Fruit fly (Drosophila melanogaster): ENCODE measurements around the gene Eogt.

Eogt gene

dm6 chr2L:2373818-2374746, 6.8 kb upstream of the Eogt start, which contains the start of the genes CG3609 and CG15390 (continued):
- TF ChIP-seq topi (GFP tag; optimal IDR thresholded peaks at IDR 0.05) = peak; percentile 73
- TF ChIP-seq Hr38 (GFP tag; optimal IDR thresholded peaks at IDR 0.05) = peak; percentile 76
- TF ChIP-seq CG6163 (GFP tag; IDR thresholded peaks at IDR 0.05) = peak; percentile 92
- TF ChIP-seq CG7368 (GFP tag; optimal IDR thresholded peaks at IDR 0.05) = peak; percentile 60
- peak; percentile 85 for TF ChIP-seq Hr4 (GFP tag; optimal IDR thresholded peaks at IDR 0.05)
- TF ChIP-seq CG6808 (GFP tag; optimal IDR thresholded peaks at IDR 0.05) = peak; percentile 71
- peak; percentile 89 for TF ChIP-seq vri (GFP tag; optimal IDR thresholded peaks at IDR 0.05)
- TF ChIP-seq CG11902 (GFP tag; optimal IDR thresholded peaks at IDR 0.05) = peak; percentile 49
- peak; percentile 79 for TF ChIP-seq OdsH (GFP tag; optimal IDR thresholded peaks at IDR 0.05)
- TF ChIP-seq CG9139 (GFP tag; optimal IDR thresholded peaks at IDR 0.05) = peak; percentile 76
- peak; percentile 65 for TF ChIP-seq CG10631 (GFP tag; optimal IDR thresholded peaks at IDR 0.05)
- peak; percentile 83 for TF ChIP-seq CG31627 (GFP tag; optimal IDR thresholded peaks at IDR 0.05)
- peak; percentile 66 for TF ChIP-seq CG10669 (GFP tag; optimal IDR thresholded peaks at IDR 0.05)
- peak; percentile 62 for TF ChIP-seq acj6 (GFP tag; optimal IDR thresholded peaks at IDR 0.05)
- peak; percentile 88 for TF ChIP-seq eg (GFP tag; IDR thresholded peaks at IDR 0.05)
- peak; percentile 91 for TF ChIP-seq Sox14 (GFP tag; optimal IDR thresholded peaks at IDR 0.05)
- TF ChIP-seq CG15336 (GFP tag; IDR thresholded peaks at IDR 0.05) = peak; percentile 78
- peak; percentile 73 to 76 for TF ChIP-seq salr (GFP tag; optimal IDR thresholded peaks at IDR 0.05)
- TF ChIP-seq Eip75B (GFP tag; optimal IDR thresholded peaks at IDR 0.05) = peak; percentile 78
- TF ChIP-seq CG3919 (GFP tag; optimal IDR thresholded peaks at IDR 0.05) = peak; percentile 91
- peak; percentile 79 for TF ChIP-seq CG1621 (tag; optimal IDR thresholded peaks at IDR 0.05)
- TF ChIP-seq dac (GFP tag; optimal IDR thresholded peaks at IDR 0.05) = peak; percentile 56
- TF ChIP-seq Sox15 (GFP tag; optimal IDR thresholded peaks at IDR 0.05) = peak; percentile 14
- TF ChIP-seq fd59A (GFP tag; optimal IDR thresholded peaks at IDR 0.05) = peak; percentile 55

- no peak for TF ChIP-seq CG8319 (GFP tag; optimal IDR thresholded peaks at IDR 0.05)
- peak; percentile 80 for TF ChIP-seq eg (GFP tag; IDR thresholded peaks at IDR 0.05)
- peak; percentile 62 for TF ChIP-seq Hr39 (GFP tag; optimal IDR thresholded peaks at IDR 0.05)
- TF ChIP-seq CG11762 (GFP tag; optimal IDR thresholded peaks at IDR 0.05; ENCODE audit: insufficient read depth) = no peak
- TF ChIP-seq acj6 (GFP tag; optimal IDR thresholded peaks at IDR 0.05) = peak; percentile 70
- TF ChIP-seq Eip78C (GFP tag) = peak; percentile 86
- TF ChIP-seq ss (GFP tag; optimal IDR thresholded peaks at IDR 0.05) = peak; percentile 28 to 47
- peak; percentile 17 for TF ChIP-seq CG7368 (GFP tag; optimal IDR thresholded peaks at IDR 0.05)
- peak; percentile 44 for TF ChIP-seq dac (GFP tag; optimal IDR thresholded peaks at IDR 0.05)
- TF ChIP-seq CG6808 (GFP tag; optimal IDR thresholded peaks at IDR 0.05) = peak; percentile 30
- TF ChIP-seq net (GFP tag; optimal IDR thresholded peaks at IDR 0.05) = peak; percentile 47
- TF ChIP-seq CG6276 (GFP tag; optimal IDR thresholded peaks at IDR 0.05) = no peak
- peak; percentile 65 for TF ChIP-seq OdsH (GFP tag; optimal IDR thresholded peaks at IDR 0.05)
- TF ChIP-seq fkh (GFP tag; optimal IDR thresholded peaks at IDR 0.05) = peak; percentile 97
- peak; percentile 3 for TF ChIP-seq Hr4 (GFP tag; optimal IDR thresholded peaks at IDR 0.05)
- peak; percentile 80 for TF ChIP-seq CG6163 (GFP tag; IDR thresholded peaks at IDR 0.05)
- TF ChIP-seq CG4318 (GFP tag; optimal IDR thresholded peaks at IDR 0.05) = no peak
- TF ChIP-seq CG8119 (GFP tag; IDR thresholded peaks at IDR 0.05) = no peak; the same call in 2 of the 3 replicates
- no peak for TF ChIP-seq Ets96B (tag; optimal IDR thresholded peaks at IDR 0.05)
- peak; percentile 16; the same call in 1 of the 2 replicates for TF ChIP-seq CG15336 (GFP tag; IDR thresholded peaks at IDR 0.05)
- peak; percentile 79 for TF ChIP-seq Sox14 (GFP tag; optimal IDR thresholded peaks at IDR 0.05)
- TF ChIP-seq salr (GFP tag; optimal IDR thresholded peaks at IDR 0.05) = peak in 1 of 2 experiments; percentile 68
- TF ChIP-seq Smox (GFP tag; optimal IDR thresholded peaks at IDR 0.05) = peak; percentile 67
- TF ChIP-seq CG1621 (tag; optimal IDR thresholded peaks at IDR 0.05) = peak; percentile 46
- TF ChIP-seq pdm3 (GFP tag; optimal IDR thresholded peaks at IDR 0.05) = peak; percentile 64
- peak; percentile 100 for TF ChIP-seq CG3919 (GFP tag; optimal IDR thresholded peaks at IDR 0.05)
- TF ChIP-seq CG11902 (GFP tag; optimal IDR thresholded peaks at IDR 0.05) = peak; percentile 6
- peak; percentile 69 for TF ChIP-seq cyc (GFP tag; optimal IDR thresholded peaks at IDR 0.05)
- no peak for TF ChIP-seq vri (GFP tag; optimal IDR thresholded peaks at IDR 0.05)
- peak; percentile 59 for TF ChIP-seq Blimp-1 (GFP tag; optimal IDR thresholded peaks at IDR 0.05)
- peak; percentile 80 for TF ChIP-seq svp (GFP tag)
- TF ChIP-seq CG31627 (GFP tag; optimal IDR thresholded peaks at IDR 0.05) = peak; percentile 72
- peak; percentile 46 for TF ChIP-seq CG6792 (GFP tag; optimal IDR thresholded peaks at IDR 0.05)
- TF ChIP-seq topi (GFP tag; optimal IDR thresholded peaks at IDR 0.05) = peak; percentile 76
- no peak for TF ChIP-seq CG11294 (GFP tag; IDR thresholded peaks at IDR 0.05)
- no peak for TF ChIP-seq Sox15 (GFP tag; optimal IDR thresholded peaks at IDR 0.05)
- TF ChIP-seq CG32006 (GFP tag; optimal IDR thresholded peaks at IDR 0.05) = peak; percentile 2
These were observed 5.1 kb upstream of the Eogt start, which contains the start of gene Atxn7 for dm6 chr2L:2375655-2376417. Gene Atxn7, plus strand, starts transcription at chr2L:2375841.
